Fruit fly (Drosophila melanogaster): ENCODE results near the gene CAHbeta.

- TF ChIP-seq CG8478 (optimal IDR thresholded peaks at IDR 0.05) = no peak
- TF ChIP-seq CTCF (optimal IDR thresholded peaks at IDR 0.05) = no peak
These were observed 36.2 kb downstream of the CAHbeta start for dm6 chr3R:9016869-9017268.
